Fruit fly (Drosophila melanogaster) whole organism, embryonic: Measurements from ENCODE around the gene CG5050.

Source experiments
- BtbVII ChIP-seq: fragments of 200-800 bp; sonication (Bioruptor generic); optimal IDR thresholded peaks from 3 replicates; lab custom pipeline; 2017; ENCODE audit warnings: missing biosample characterization, mild to moderate bottlenecking, missing genetic modification characterization
- CG10462 ChIP-seq: fragments of 200-800 bp; sonication (Bioruptor generic); optimal IDR thresholded peaks from 2 replicates; lab custom pipeline; 2016; ENCODE audit warnings: missing biosample characterization, missing genetic modification characterization
- CG11504 ChIP-seq: fragments of 200-800 bp; sonication (Bioruptor generic); optimal IDR thresholded peaks from 3 replicates; lab custom pipeline; 2019; ENCODE audit warnings: missing biosample characterization, mild to moderate bottlenecking, missing genetic modification characterization, moderate library complexity
- CG13296 ChIP-seq: fragments of 200-800 bp; sonication (Bioruptor generic); optimal IDR thresholded peaks from 3 replicates; lab custom pipeline; 2018; ENCODE audit warnings: missing biosample characterization, mild to moderate bottlenecking, missing genetic modification characterization
- CG13424 ChIP-seq: fragments of 200-800 bp; sonication (Bioruptor generic); optimal IDR thresholded peaks from 2 replicates; lab custom pipeline; 2019; ENCODE audit warnings: missing biosample characterization, mild to moderate bottlenecking, missing genetic modification characterization, moderate library complexity
- CG13624 ChIP-seq: fragments of 200-800 bp; sonication (Bioruptor generic); optimal IDR thresholded peaks from 2 replicates; lab custom pipeline; 2016; ENCODE audit warnings: missing biosample characterization, missing genetic modification characterization
- CG14667 ChIP-seq: fragments of 200-800 bp; sonication (Bioruptor generic); IDR thresholded peaks from 2 replicates; pipeline ENCODE4 v1.3.6; 2022; ENCODE audit warnings: missing biosample characterization, missing genetic modification characterization
- CG15696 ChIP-seq: fragments of 200-800 bp; sonication (Bioruptor generic); optimal IDR thresholded peaks from 2 replicates; lab custom pipeline; 2019; ENCODE audit warnings: missing biosample characterization, mild to moderate bottlenecking, missing genetic modification characterization, moderate library complexity
- CG16779 ChIP-seq: fragments of 200-800 bp; sonication (Bioruptor generic); IDR thresholded peaks from 2 replicates; pipeline ENCODE4 v1.3.6; 2022; ENCODE audit warnings: missing biosample characterization, missing genetic modification characterization
- CG17912 ChIP-seq: fragments of 200-800 bp; sonication (Bioruptor generic); optimal IDR thresholded peaks from 2 replicates; lab custom pipeline; 2018; ENCODE audit warnings: missing biosample characterization, mild to moderate bottlenecking, missing genetic modification characterization
- CG18011 ChIP-seq: fragments of 200-800 bp; sonication (Bioruptor generic); optimal IDR thresholded peaks from 2 replicates; lab custom pipeline; 2017; ENCODE audit warnings: missing biosample characterization, missing genetic modification characterization, mild to moderate bottlenecking, moderate library complexity, missing genotype
- CG18262 ChIP-seq: fragments of 200-800 bp; optimal IDR thresholded peaks from 3 replicates; lab custom pipeline; 2019; ENCODE audit warnings: missing biosample characterization, mild to moderate bottlenecking, missing genetic modification characterization, moderate library complexity
- CG2678 ChIP-seq: fragments of 200-800 bp; sonication (Bioruptor generic); optimal IDR thresholded peaks from 3 replicates; lab custom pipeline; 2019; ENCODE audit warnings: missing biosample characterization, mild to moderate bottlenecking, missing genetic modification characterization, moderate library complexity
- CG31388 ChIP-seq: fragments of 200-800 bp; sonication (Bioruptor generic); optimal IDR thresholded peaks from 2 replicates; lab custom pipeline; 2016; ENCODE audit warnings: missing biosample characterization, missing genetic modification characterization
- CG3281 ChIP-seq: fragments of 200-800 bp; sonication (Bioruptor generic); optimal IDR thresholded peaks from 3 replicates; lab custom pipeline; 2017; ENCODE audit warnings: missing biosample characterization, mild to moderate bottlenecking, missing genetic modification characterization
- CG34376 ChIP-seq: fragments of 200-800 bp; sonication (Bioruptor generic); optimal IDR thresholded peaks from 2 replicates; lab custom pipeline; 2018; ENCODE audit warnings: missing biosample characterization, mild to moderate bottlenecking, missing genetic modification characterization
- CG3726 ChIP-seq: fragments of 200-800 bp; sonication (Bioruptor generic); IDR thresholded peaks from 3 replicates; pipeline ENCODE4, ENCODE4 v1.3.6; 2022; ENCODE audit warnings: missing biosample characterization, missing genetic modification characterization
- CG6689 ChIP-seq: fragments of 200-800 bp; sonication (Bioruptor generic); IDR thresholded peaks from 2 replicates; pipeline ENCODE4 v1.3.6; 2022; ENCODE audit warnings: missing biosample characterization, missing genetic modification characterization
- CG7556 ChIP-seq: fragments of 200-800 bp; sonication (Bioruptor generic); optimal IDR thresholded peaks from 2 replicates; lab custom pipeline; 2017; ENCODE audit warnings: missing biosample characterization, mild to moderate bottlenecking, missing genetic modification characterization
- CG7928 ChIP-seq: fragments of 200-800 bp; sonication (Bioruptor generic); optimal IDR thresholded peaks from 2 replicates; lab custom pipeline; 2017; ENCODE audit warnings: missing biosample characterization, mild to moderate bottlenecking, missing genetic modification characterization
- CG9932 ChIP-seq: fragments of 200-800 bp; sonication (Bioruptor generic); IDR thresholded peaks from 2 replicates; pipeline ENCODE4 v1.3.6; 2022; ENCODE audit warnings: missing biosample characterization, missing genetic modification characterization
- CHES-1-like ChIP-seq: fragments of 200-800 bp; sonication (Bioruptor generic); optimal IDR thresholded peaks from 2 replicates; lab custom pipeline; 2016; ENCODE audit warnings: missing biosample characterization, missing genetic modification characterization
- Dip2 ChIP-seq: fragments of 200-800 bp; sonication (Bioruptor generic); IDR thresholded peaks from 2 replicates; pipeline ENCODE4 v1.3.6; 2022; ENCODE audit warnings: missing biosample characterization, missing genetic modification characterization
- Drgx ChIP-seq: fragments of 200-800 bp; sonication (Bioruptor generic); IDR thresholded peaks from 2 replicates; pipeline ENCODE4 v1.3.6; 2022; ENCODE audit warnings: missing biosample characterization, missing genetic modification characterization
- Elba2 ChIP-seq: fragments of 200-800 bp; sonication (Bioruptor generic); optimal IDR thresholded peaks from 3 replicates; lab custom pipeline; 2016; ENCODE audit warnings: missing biosample characterization, missing genetic modification characterization
- HLH4C ChIP-seq: fragments of 200-800 bp; sonication (Bioruptor generic); IDR thresholded peaks from 3 replicates; pipeline ENCODE4 v1.3.6; 2022; ENCODE audit warnings: missing biosample characterization, missing genetic modification characterization; ENCODE audit not compliant: partially characterized antibody
- HLH54F ChIP-seq: fragments of 200-800 bp; sonication (Bioruptor generic); optimal IDR thresholded peaks from 3 replicates; lab custom pipeline; 2016; ENCODE audit warnings: missing biosample characterization, missing genetic modification characterization
- Hsf ChIP-seq: fragments of 200-800 bp; sonication (Bioruptor generic); optimal IDR thresholded peaks from 3 replicates; lab custom pipeline; 2016; ENCODE audit warnings: missing biosample characterization, missing genetic modification characterization
- Mes4 ChIP-seq: fragments of 200-800 bp; sonication (Bioruptor generic); optimal IDR thresholded peaks from 2 replicates; lab custom pipeline; 2016; ENCODE audit warnings: missing biosample characterization, missing genetic modification characterization
- Nf-YA ChIP-seq: fragments of 200-800 bp; sonication (Bioruptor generic); IDR thresholded peaks from 2 replicates; pipeline ENCODE4 v1.3.6; 2022; ENCODE audit warnings: missing biosample characterization, missing genetic modification characterization
- amos ChIP-seq: fragments of 200-800 bp; sonication (Bioruptor generic); IDR thresholded peaks from 2 replicates; pipeline ENCODE4 v1.3.6; 2022; ENCODE audit warnings: missing biosample characterization, missing genetic modification characterization; ENCODE audit not compliant: partially characterized antibody
- chif ChIP-seq, 2 experiments: fragments of 200-800 bp; sonication (Bioruptor generic); optimal IDR thresholded peaks; 3 replicates each; lab custom pipeline; 2016; ENCODE audit warnings: missing biosample characterization in 2 of 2, missing genetic modification characterization in 2 of 2
- crc ChIP-seq: fragments of 200-800 bp; sonication (Bioruptor generic); optimal IDR thresholded peaks from 2 replicates; lab custom pipeline; 2016; ENCODE audit warnings: missing biosample characterization, missing genetic modification characterization
- dm ChIP-seq: fragments of 200-800 bp; sonication (Bioruptor generic); optimal IDR thresholded peaks from 3 replicates; lab custom pipeline; 2016; ENCODE audit warnings: missing biosample characterization, missing genetic modification characterization
- ftz-f1 ChIP-seq: fragments of 200-800 bp; sonication (Bioruptor generic); optimal IDR thresholded peaks from 2 replicates; lab custom pipeline; 2016; ENCODE audit warnings: missing biosample characterization, missing genetic modification characterization
- hb ChIP-seq: fragments of 200-800 bp; sonication (Bioruptor generic); IDR thresholded peaks from 3 replicates; pipeline ENCODE4 v1.3.6; 2022; ENCODE audit warnings: missing biosample characterization, missing genetic modification characterization; ENCODE audit not compliant: partially characterized antibody
- jigr1 ChIP-seq: fragments of 200-800 bp; sonication (Bioruptor generic); IDR thresholded peaks from 3 replicates; pipeline ENCODE4 v1.3.6; 2022; ENCODE audit warnings: missing biosample characterization, missing genetic modification characterization
- lov ChIP-seq, 2 experiments: fragments of 200-800 bp in 1 of 2; fragments of >200 bp in 1 of 2; sonication (Bioruptor generic) in 1 of 2; IDR thresholded peaks in 1 of 2; optimal IDR thresholded peaks in 1 of 2; 2 replicates in 1 of 2; 3 replicates in 1 of 2; pipeline versions ENCODE4 v1.3.6 to Lab custom; 2017 to 2022; ENCODE audit warnings: missing biosample characterization in 1 of 2, missing genetic modification characterization in 1 of 2
- nmo ChIP-seq: fragments of 200-800 bp; sonication (Bioruptor generic); optimal IDR thresholded peaks from 2 replicates; lab custom pipeline; 2018; ENCODE audit warnings: missing biosample characterization, mild to moderate bottlenecking, missing genetic modification characterization, moderate library complexity
- pho ChIP-seq: fragments of 200-800 bp; sonication (Bioruptor generic); optimal IDR thresholded peaks from 2 replicates; lab custom pipeline; 2016; ENCODE audit warnings: missing biosample characterization, missing genetic modification characterization
- sc ChIP-seq, 3 experiments: fragments of >200 bp in 2 of 3; fragments of 200-800 bp in 1 of 3; sonication (Bioruptor generic) in 1 of 3; optimal IDR thresholded peaks; 2 replicates in 2 of 3; 3 replicates in 1 of 3; lab custom pipeline; 2017; ENCODE audit warnings: mild to moderate bottlenecking in 1 of 3, missing biosample characterization in 1 of 3, missing genetic modification characterization in 1 of 3, missing genetic modification reagents in 1 of 3
- schlank ChIP-seq: fragments of 200-800 bp; sonication (Bioruptor generic); optimal IDR thresholded peaks from 2 replicates; lab custom pipeline; 2018; ENCODE audit warnings: missing biosample characterization, mild to moderate bottlenecking, missing genetic modification characterization
- scrt ChIP-seq: fragments of 200-800 bp; sonication (Bioruptor generic); optimal IDR thresholded peaks from 2 replicates; lab custom pipeline; 2018; ENCODE audit warnings: missing biosample characterization, mild to moderate bottlenecking, missing genetic modification characterization, moderate library complexity
- seq ChIP-seq: fragments of 200-800 bp; sonication (Bioruptor generic); IDR thresholded peaks from 2 replicates; pipeline ENCODE4 v1.3.6; 2022; ENCODE audit warnings: missing biosample characterization, missing genetic modification characterization
- ssp ChIP-seq: fragments of 200-800 bp; sonication (Bioruptor generic); IDR thresholded peaks from 2 replicates; pipeline ENCODE4 v1.3.6; 2022; ENCODE audit warnings: missing biosample characterization, missing genetic modification characterization
- vfl ChIP-seq: fragments of 200-800 bp; sonication (Bioruptor generic); optimal IDR thresholded peaks from 2 replicates; lab custom pipeline; 2016; ENCODE audit warnings: missing biosample characterization, missing genetic modification characterization
- wor ChIP-seq: fragments of 200-800 bp; sonication (Bioruptor generic); IDR thresholded peaks from 2 replicates; pipeline ENCODE4 v1.3.6; 2022; ENCODE audit warnings: missing biosample characterization, missing genetic modification characterization
- zen2 ChIP-seq: fragments of 200-800 bp; sonication (Bioruptor generic); IDR thresholded peaks from 3 replicates; pipeline ENCODE4 v1.3.6; 2022; ENCODE audit warnings: missing biosample characterization, missing genetic modification characterization; ENCODE audit not compliant: partially characterized antibody

Gene CG5050

DNA sequence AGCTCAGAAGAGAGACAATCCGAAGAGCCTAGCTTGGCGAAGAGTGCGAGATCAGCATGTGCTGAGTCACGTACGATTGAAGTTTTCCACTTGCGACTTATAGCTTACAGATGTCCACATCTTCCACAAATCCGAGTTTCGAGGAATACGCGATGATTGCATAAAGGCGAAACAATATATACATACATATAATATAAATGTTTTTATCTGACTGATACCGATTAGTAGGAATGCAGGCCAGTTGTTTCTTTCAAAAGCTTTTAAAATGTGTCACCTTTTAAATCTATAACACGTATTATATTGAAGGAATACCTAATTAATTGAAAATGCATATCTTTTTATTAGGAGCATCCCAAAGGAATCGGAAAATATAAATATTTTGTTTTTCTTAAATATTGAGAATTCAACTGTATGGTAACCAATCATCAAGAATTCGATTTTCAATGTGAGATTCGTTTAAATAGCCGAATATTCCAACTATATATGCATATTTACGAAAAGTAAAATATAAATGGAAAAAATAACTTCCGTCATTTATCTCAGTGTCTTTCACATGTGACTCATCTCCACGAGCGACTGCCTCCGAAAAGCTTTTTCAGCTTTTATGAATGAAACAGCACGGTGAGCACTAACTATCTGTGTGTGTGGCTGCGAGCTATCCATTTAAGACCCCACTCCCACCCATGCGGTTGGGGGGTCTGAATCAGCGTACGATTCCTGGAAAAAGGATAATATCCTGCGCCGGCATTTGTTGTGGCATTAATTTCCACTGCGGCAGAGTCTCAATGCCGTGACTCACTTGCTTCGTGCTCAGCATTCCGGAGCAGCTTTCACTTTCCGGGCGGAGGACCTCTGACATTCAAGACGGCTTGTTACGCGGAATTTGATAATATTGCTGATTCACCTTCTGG, 2.0 kb upstream of the CG5050 start (continued):
- TF ChIP-seq wor (GFP tag; lab: Robert Waterston, UW), result no peak
- no peak for TF ChIP-seq hb
- TF ChIP-seq zen2, result no peak
- TF ChIP-seq CG34376, result peak; percentile 20
- no peak for TF ChIP-seq vfl (GFP tag; lab: Kevin White, UChicago)
- TF ChIP-seq CG13624 (GFP tag; lab: Kevin White, UChicago), result peak; percentile 11
- TF ChIP-seq crc (GFP tag; lab: Kevin White, UChicago), result no peak
- no peak for TF ChIP-seq sc (optimal IDR thresholded peaks at IDR 0.05; lab: Kevin White, UChicago)
- TF ChIP-seq sc (GFP tag; optimal IDR thresholded peaks at IDR 0.05; lab: Kevin White, UChicago), result peak; percentile 28
- no peak for TF ChIP-seq CG15696
- TF ChIP-seq Mes4 (GFP tag; lab: Kevin White, UChicago), result no peak
- no peak for TF ChIP-seq CHES-1-like
- peak; percentile 71 for TF ChIP-seq CG3281 (GFP tag; lab: Kevin White, UChicago)
- TF ChIP-seq CG10462 (GFP tag; lab: Kevin White, UChicago), result peak; percentile 11
- no peak for TF ChIP-seq lov (optimal IDR thresholded peaks at IDR 0.05; lab: Kevin White, UChicago)
- TF ChIP-seq lov (GFP tag; IDR thresholded peaks at IDR 0.05; lab: Robert Waterston, UW), result no peak
- TF ChIP-seq CG3726 (GFP tag; lab: Robert Waterston, UW), result no peak
- TF ChIP-seq CG31388 (GFP tag; lab: Kevin White, UChicago), result no peak
- TF ChIP-seq pho (GFP tag; lab: Kevin White, UChicago), result peak; percentile 18
- TF ChIP-seq scrt (GFP tag; lab: Kevin White, UChicago), result peak; percentile 52
- no peak for TF ChIP-seq ftz-f1
- TF ChIP-seq nmo (GFP tag; lab: Kevin White, UChicago), result no peak
- no peak for TF ChIP-seq Nf-YA
- TF ChIP-seq ssp, result no peak
- TF ChIP-seq Drgx (GFP tag; lab: Robert Waterston, UW), result no peak; the same call in 1 of the 2 replicates
- peak; percentile 27 for TF ChIP-seq HLH54F (GFP tag; lab: Kevin White, UChicago)
- peak; percentile 81 for TF ChIP-seq CG2678 (tag; lab: Kevin White, UChicago)
- 0 out of 2 replicates have a peak, but pooled peaks have one; percentile 43 for TF ChIP-seq seq (GFP tag; lab: Robert Waterston, UW)
- peak; percentile 50 for TF ChIP-seq BtbVII (GFP tag; lab: Kevin White, UChicago)
- TF ChIP-seq jigr1 (GFP tag; lab: Robert Waterston, UW), result no peak
- TF ChIP-seq Dip2 (GFP tag; lab: Robert Waterston, UW), result no peak
- no peak for TF ChIP-seq amos (GFP tag; lab: Robert Waterston, UW)
- peak; percentile 70 for TF ChIP-seq CG13424 (tag; lab: Kevin White, UChicago)
- peak; percentile 47 for TF ChIP-seq CG13296 (GFP tag; lab: Kevin White, UChicago)
- peak; percentile 51 for TF ChIP-seq CG18011
- TF ChIP-seq CG14667 (GFP tag; lab: Robert Waterston, UW), result no peak
- peak; percentile 80 for TF ChIP-seq CG11504 (tag; lab: Kevin White, UChicago)
- TF ChIP-seq CG7928, result no peak
- TF ChIP-seq CG6689 (GFP tag; lab: Robert Waterston, UW), result no peak
- no peak for TF ChIP-seq CG17912 (GFP tag; lab: Kevin White, UChicago)
- TF ChIP-seq chif (GFP tag; optimal IDR thresholded peaks at IDR 0.05; lab: Kevin White, UChicago), result no peak
- TF ChIP-seq dm (GFP tag; lab: Kevin White, UChicago), result no peak
- peak; percentile 77 for TF ChIP-seq CG7556 (GFP tag; lab: Kevin White, UChicago)
- TF ChIP-seq HLH4C (GFP tag; lab: Robert Waterston, UW), result no peak
- 0 out of 2 replicates have a peak, but pooled peaks have one; percentile 30 for TF ChIP-seq CG16779
- TF ChIP-seq Hsf (GFP tag; lab: Kevin White, UChicago), result peak; percentile 37
- no peak for TF ChIP-seq CG9932 (GFP tag; lab: Robert Waterston, UW)
- TF ChIP-seq schlank, result peak; percentile 21
- TF ChIP-seq CG18262, result peak; percentile 70
- TF ChIP-seq Elba2, result no peak
